Worm (Caenorhabditis elegans) whole organism, L4 larva: ENCODE measurements around the gene C45G9.2.

Source experiments
- ZK546.5 ChIP-seq, 2 experiments: sonication (generic microtip); optimal IDR thresholded peaks; 2 replicates each; lab custom pipeline; 2017; ENCODE audit warnings: missing biosample characterization in 2 of 2, missing genetic modification characterization in 2 of 2
- aha-1 ChIP-seq: fragments of 150-350 bp; peaks from one replicate; lab custom pipeline; 2014; ENCODE audit warnings: missing biosample characterization, missing genetic modification characterization
- daf-8 ChIP-seq: fragments of 200-800 bp; sonication (Bioruptor generic); IDR thresholded peaks from 2 replicates; pipeline ENCODE4 v1.3.6; 2022; ENCODE audit warnings: missing genetic modification characterization, missing compliant biosample characterization
- egl-27 ChIP-seq: sonication (generic microtip); optimal IDR thresholded peaks from 3 replicates; lab custom pipeline; 2017; ENCODE audit warnings: missing biosample characterization, missing genetic modification reagents, missing genetic modification characterization
- hlh-11 ChIP-seq: fragments of 200-800 bp; sonication (Bioruptor generic); optimal IDR thresholded peaks from 2 replicates; lab custom pipeline; 2018; ENCODE audit warnings: mild to moderate bottlenecking, missing genetic modification characterization, missing compliant biosample characterization
- jun-1 ChIP-seq: fragments of 150-350 bp; optimal IDR thresholded peaks from 2 replicates; lab custom pipeline; 2014; ENCODE audit warnings: missing biosample characterization, missing genetic modification reagents, missing genetic modification characterization
- lin-38 ChIP-seq: fragments of 200-800 bp; sonication (Bioruptor generic); IDR thresholded peaks from 2 replicates; pipeline ENCODE4 v1.3.6; 2022; ENCODE audit warnings: missing genetic modification reagents, missing genetic modification characterization, missing compliant biosample characterization
- mdl-1 ChIP-seq, 2 experiments: fragments of 150-350 bp in 1 of 2; sonication (generic microtip) in 1 of 2; optimal IDR thresholded peaks; 2 replicates each; lab custom pipeline; 2014 to 2017; ENCODE audit warnings: missing biosample characterization in 2 of 2, missing genetic modification characterization in 2 of 2
- mep-1 ChIP-seq: fragments of 150-350 bp; sonication (generic microtip); optimal IDR thresholded peaks from 3 replicates; lab custom pipeline; 2014; ENCODE audit warnings: missing biosample characterization, missing genetic modification characterization
- nhr-11 ChIP-seq: fragments of 150-350 bp; optimal IDR thresholded peaks from 2 replicates; lab custom pipeline; 2014; ENCODE audit warnings: missing biosample characterization, missing genetic modification characterization
- nhr-237 ChIP-seq: sonication (generic microtip); optimal IDR thresholded peaks from 2 replicates; lab custom pipeline; 2017; ENCODE audit warnings: missing biosample characterization, missing genetic modification characterization
- nhr-28 ChIP-seq: fragments of 150-350 bp; optimal IDR thresholded peaks from 2 replicates; lab custom pipeline; 2014; ENCODE audit warnings: missing biosample characterization, missing genetic modification characterization
- nhr-76 ChIP-seq: fragments of 150-350 bp; optimal IDR thresholded peaks from 2 replicates; lab custom pipeline; 2014; ENCODE audit warnings: missing biosample characterization, missing genetic modification characterization
- snpc-1.2 ChIP-seq: fragments of 200-800 bp; sonication (Bioruptor generic); IDR thresholded peaks from 2 replicates; pipeline ENCODE4 v1.3.6; 2022; ENCODE audit warnings: missing genetic modification reagents, missing genetic modification characterization, missing compliant biosample characterization

DNA sequence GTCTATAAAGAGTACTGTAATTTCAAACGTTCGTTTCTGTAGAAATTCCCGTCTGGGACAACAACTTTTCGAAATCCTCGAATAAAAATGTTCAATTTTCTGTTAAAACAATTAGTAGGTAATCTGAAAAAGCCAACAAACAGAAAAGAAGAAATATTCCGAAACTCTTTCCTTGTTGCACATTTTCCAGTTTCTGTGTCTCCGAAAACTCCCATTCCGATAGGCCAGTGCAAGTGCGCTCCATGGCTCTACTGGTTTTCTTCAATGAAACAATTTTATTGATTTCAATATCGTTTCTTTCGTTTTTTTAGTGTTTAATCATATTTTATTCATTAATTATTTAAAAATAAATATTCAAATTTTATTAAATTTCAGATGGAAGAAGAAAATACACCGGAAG is 33.8 kb downstream of the C45G9.2 start, which contains the start of gene F54D8.6:
- TF ChIP-seq hlh-11 (tag; lab: Kevin White, UChicago) (peak; percentile 5), nhr-237 (no peak), ZK546.5 (tag; optimal IDR thresholded peaks at IDR 0.05; lab: Kevin White, UChicago) (no peak), aha-1 (tag; lab: Kevin White, UChicago) (peak; percentile 40), lin-38 (GFP tag; lab: Robert Waterston, UW) (peak; percentile 91), mep-1 (peak; percentile 35), mdl-1 (tag; optimal IDR thresholded peaks at IDR 0.05; lab: Kevin White, UChicago) (no peak), snpc-1.2 (GFP tag; lab: Robert Waterston, UW) (no peak), nhr-28 (tag; lab: Kevin White, UChicago) (peak; percentile 18), egl-27 (tag; lab: Kevin White, UChicago) (no peak), daf-8 (no peak), nhr-76 (tag; lab: Kevin White, UChicago) (no peak), jun-1 (no peak), nhr-11 (tag; lab: Kevin White, UChicago) (no peak)
